Worm (Caenorhabditis elegans): Measurements from ENCODE around the gene C36C9.4.
"Not testable (repeated sequence)": the region's sequence is repeated elsewhere in the genome, so short reads cannot be mapped to it uniquely, and the experiment has no call there.

ce11 chrX:1696879-1697278 is at the start of gene C36C9.4:
- not testable (repeated sequence) for TF ChIP-seq ama-1 (optimal IDR thresholded peaks at IDR 0.05); pag-3 (tag; optimal IDR thresholded peaks at IDR 0.05; ENCODE audit: borderline replicate concordance); rnt-1 (tag; optimal IDR thresholded peaks at IDR 0.05); nfya-1 (tag; optimal IDR thresholded peaks at IDR 0.05); Y22D7AL.16 (tag; optimal IDR thresholded peaks at IDR 0.05); hlh-30 (tag; optimal IDR thresholded peaks at IDR 0.05; ENCODE audit: insufficient read depth); che-1 (tag; optimal IDR thresholded peaks at IDR 0.05); pha-4 (tag; optimal IDR thresholded peaks at IDR 0.05)
